Fruit fly (Drosophila melanogaster): ENCODE data around the gene CG33995.

Gene CG33995

dm6 chr2L:5092992-5093695, 50.1 kb downstream of the CG33995 start, which contains the start of gene Pgant5 (continued):
- TF ChIP-seq CG1603 (tag; optimal IDR thresholded peaks at IDR 0.05) = peak; percentile 7
- TF ChIP-seq Chrac-16 (GFP tag; optimal IDR thresholded peaks at IDR 0.05) = no peak
- no peak for TF ChIP-seq cad (GFP tag; optimal IDR thresholded peaks at IDR 0.05)
- no peak for TF ChIP-seq CTCF (GFP tag; optimal IDR thresholded peaks at IDR 0.05)
- peak; percentile 73 for TF ChIP-seq Nf-YC (tag; optimal IDR thresholded peaks at IDR 0.05)
- TF ChIP-seq CG5245 (GFP tag; optimal IDR thresholded peaks at IDR 0.05) = no peak
- TF ChIP-seq sim (GFP tag; IDR thresholded peaks at IDR 0.05) = no peak
- TF ChIP-seq p53 (GFP tag; optimal IDR thresholded peaks at IDR 0.05) = no peak
- peak; percentile 36 for TF ChIP-seq pzg (GFP tag; optimal IDR thresholded peaks at IDR 0.05)
- TF ChIP-seq CG11398 (GFP tag; optimal IDR thresholded peaks at IDR 0.05) = peak; percentile 22
- TF ChIP-seq Meics (GFP tag; optimal IDR thresholded peaks at IDR 0.05) = no peak
- no peak for TF ChIP-seq Atf3 (GFP tag; optimal IDR thresholded peaks at IDR 0.05)
- peak; percentile 79 for TF ChIP-seq CG15479 (GFP tag; optimal IDR thresholded peaks at IDR 0.05)
- TF ChIP-seq CG7556 (GFP tag; optimal IDR thresholded peaks at IDR 0.05) = peak; percentile 12
- TF ChIP-seq zen2 (GFP tag; IDR thresholded peaks at IDR 0.05; ENCODE audit: partially characterized antibody) = peak; percentile 36; the same call in 1 of the 3 replicates
- TF ChIP-seq Six4 (GFP tag; optimal IDR thresholded peaks at IDR 0.05) = no peak
- peak; percentile 47 for TF ChIP-seq Nf-YB (GFP tag; optimal IDR thresholded peaks at IDR 0.05)
- TF ChIP-seq CG4854 (GFP tag; optimal IDR thresholded peaks at IDR 0.05) = no peak
- TF ChIP-seq chn (GFP tag; optimal IDR thresholded peaks at IDR 0.05) = no peak
- TF ChIP-seq tup (GFP tag; optimal IDR thresholded peaks at IDR 0.05) = no peak
- TF ChIP-seq gce (GFP tag; IDR thresholded peaks at IDR 0.05) = no peak
- no peak; the same call in 1 of the 2 replicates for TF ChIP-seq hbn (GFP tag; IDR thresholded peaks at IDR 0.05; ENCODE audit: partially characterized antibody)
- TF ChIP-seq CG17912 (GFP tag; optimal IDR thresholded peaks at IDR 0.05) = no peak
- no peak for TF ChIP-seq ERR (GFP tag; optimal IDR thresholded peaks at IDR 0.05)
- peak; percentile 40 for TF ChIP-seq Hmr (GFP tag; optimal IDR thresholded peaks at IDR 0.05)
- TF ChIP-seq CG11504 (tag; optimal IDR thresholded peaks at IDR 0.05) = no peak
- TF ChIP-seq zfh1 (GFP tag; IDR thresholded peaks at IDR 0.05) = no peak
- no peak for TF ChIP-seq B-H2 (GFP tag; optimal IDR thresholded peaks at IDR 0.05)
- no peak for TF ChIP-seq CG10462 (GFP tag; optimal IDR thresholded peaks at IDR 0.05)
- peak; percentile 31; the same call in 1 of the 3 replicates for TF ChIP-seq Dbx (GFP tag; IDR thresholded peaks at IDR 0.05)
- peak; percentile 5 for TF ChIP-seq CG12299 (tag; optimal IDR thresholded peaks at IDR 0.05)
- no peak for TF ChIP-seq wor (GFP tag; IDR thresholded peaks at IDR 0.05)
- TF ChIP-seq Rx (GFP tag; IDR thresholded peaks at IDR 0.05) = no peak
- TF ChIP-seq dpn (GFP tag; optimal IDR thresholded peaks at IDR 0.05) = peak in 1 of 2 experiments; percentile 9
- TF ChIP-seq ab (GFP tag; optimal IDR thresholded peaks at IDR 0.05) = no peak
- TF ChIP-seq CG32772 (GFP tag; IDR thresholded peaks at IDR 0.05) = no peak
- TF ChIP-seq CG1832 (GFP tag; optimal IDR thresholded peaks at IDR 0.05) = peak; percentile 77
- TF ChIP-seq CG13894 (tag; optimal IDR thresholded peaks at IDR 0.05) = peak; percentile 30
- TF ChIP-seq CG11560 (tag; IDR thresholded peaks at IDR 0.05) = no peak
- TF ChIP-seq zen (tag; optimal IDR thresholded peaks at IDR 0.05) = no peak
- TF ChIP-seq phol (tag; optimal IDR thresholded peaks at IDR 0.05) = no peak
- no peak for TF ChIP-seq Myb (GFP tag; optimal IDR thresholded peaks at IDR 0.05)
- no peak for TF ChIP-seq hb (GFP tag; IDR thresholded peaks at IDR 0.05; ENCODE audit: partially characterized antibody)
- TF ChIP-seq jing (GFP tag; optimal IDR thresholded peaks at IDR 0.05) = no peak
- TF ChIP-seq maf-S (GFP tag; optimal IDR thresholded peaks at IDR 0.05) = no peak
- no peak for TF ChIP-seq bowl (GFP tag; IDR thresholded peaks at IDR 0.05)
- peak; percentile 41 for TF ChIP-seq CG18599 (GFP tag; optimal IDR thresholded peaks at IDR 0.05)
- TF ChIP-seq unpg (GFP tag; optimal IDR thresholded peaks at IDR 0.05) = peak; percentile 3
- no peak for TF ChIP-seq ftz-f1 (GFP tag; optimal IDR thresholded peaks at IDR 0.05)
- TF ChIP-seq CG11085 (GFP tag; IDR thresholded peaks at IDR 0.05) = no peak
- no peak for TF ChIP-seq danr (GFP tag; IDR thresholded peaks at IDR 0.05)

All from whole organism, embryonic.